Worm (Caenorhabditis elegans): ENCODE data around the gene marc-2.
A peak's percentile ranks its signal among the peaks of the same experiment; 100 is the strongest.

marc-2 gene

ce11 chrII:10630944-10631343 is 29.8 kb downstream of the marc-2 start:
- no peak for TF ChIP-seq C08G9.2 (tag; optimal IDR thresholded peaks at IDR 0.05)
- no peak for TF ChIP-seq ceh-24 (tag; optimal IDR thresholded peaks at IDR 0.05)
- no peak for TF ChIP-seq pag-3 (tag; optimal IDR thresholded peaks at IDR 0.05; ENCODE audit: borderline replicate concordance)
- no peak for TF ChIP-seq K09A11.1 (tag; optimal IDR thresholded peaks at IDR 0.05; ENCODE audit: insufficient read depth)
- no peak for TF ChIP-seq ceh-14 (tag; optimal IDR thresholded peaks at IDR 0.05)
- TF ChIP-seq tbx-2 (tag; optimal IDR thresholded peaks at IDR 0.05): no peak
- no peak for TF ChIP-seq tbx-7 (tag; optimal IDR thresholded peaks at IDR 0.05)
- no peak for TF ChIP-seq unc-55 (GFP tag; optimal IDR thresholded peaks at IDR 0.05)
- TF ChIP-seq odd-2 (tag; optimal IDR thresholded peaks at IDR 0.05): no peak
- TF ChIP-seq pat-9 (tag; optimal IDR thresholded peaks at IDR 0.05): no peak
- no peak for TF ChIP-seq ceh-31 (tag; optimal IDR thresholded peaks at IDR 0.05)
- no peak for TF ChIP-seq unc-3 (GFP tag; conservative IDR thresholded peaks at IDR 0.05)
- no peak for TF ChIP-seq unc-3 (tag; optimal IDR thresholded peaks at IDR 0.05)
- no peak for TF ChIP-seq elt-4 (tag; optimal IDR thresholded peaks at IDR 0.05)
- no peak for TF ChIP-seq sox-2 (GFP tag; IDR thresholded peaks at IDR 0.05)
- TF ChIP-seq ceh-22 (tag; optimal IDR thresholded peaks at IDR 0.05): no peak
- no peak for TF ChIP-seq zip-5 (tag; optimal IDR thresholded peaks at IDR 0.05)
- no peak for TF ChIP-seq T23F11.4 (GFP tag; optimal IDR thresholded peaks at IDR 0.05)
- TF ChIP-seq ahr-1 (tag; optimal IDR thresholded peaks at IDR 0.05): no peak
- no peak for TF ChIP-seq ceh-9 (tag; optimal IDR thresholded peaks at IDR 0.05)
- no peak for TF ChIP-seq fax-1 (tag; optimal IDR thresholded peaks at IDR 0.05)

ce11 chrII:10627963-10628362 is 32.8 kb downstream of the marc-2 start, which contains the start of gene M28.8:
Gene M28.8 (plus strand): TSS chrII:10628263.
- no peak for TF ChIP-seq K09A11.1 (tag; optimal IDR thresholded peaks at IDR 0.05; ENCODE audit: insufficient read depth)
- TF ChIP-seq dmd-4 (tag; optimal IDR thresholded peaks at IDR 0.05; ENCODE audit: borderline replicate concordance): no peak
- TF ChIP-seq T23F11.4 (GFP tag; optimal IDR thresholded peaks at IDR 0.05): no peak
- no peak for TF ChIP-seq ceh-45 (GFP tag; IDR thresholded peaks at IDR 0.05)
- TF ChIP-seq tbx-7 (tag; optimal IDR thresholded peaks at IDR 0.05): no peak
- TF ChIP-seq fkh-6 (tag; optimal IDR thresholded peaks at IDR 0.05): no peak
- TF ChIP-seq ceh-31 (tag; optimal IDR thresholded peaks at IDR 0.05): no peak
- TF ChIP-seq ztf-16 (tag; optimal IDR thresholded peaks at IDR 0.05): no peak
- no peak for TF ChIP-seq lim-6 (tag; optimal IDR thresholded peaks at IDR 0.05)
- TF ChIP-seq ceh-48 (tag; optimal IDR thresholded peaks at IDR 0.05): no peak
- no peak for TF ChIP-seq hlh-8 (tag; optimal IDR thresholded peaks at IDR 0.05)
- no peak for TF ChIP-seq eyg-1 (tag; optimal IDR thresholded peaks at IDR 0.05)
- TF ChIP-seq che-1 (tag; optimal IDR thresholded peaks at IDR 0.05): no peak
- TF ChIP-seq gmeb-2 (tag; optimal IDR thresholded peaks at IDR 0.05): no peak
- no peak for TF ChIP-seq K02D7.2 (tag; optimal IDR thresholded peaks at IDR 0.05)
- no peak for TF ChIP-seq sdc-2 (tag; optimal IDR thresholded peaks at IDR 0.05)
- no peak for TF ChIP-seq nhr-232 (tag; optimal IDR thresholded peaks at IDR 0.05)
- no peak for TF ChIP-seq Y22D7AL.16 (tag; optimal IDR thresholded peaks at IDR 0.05)

ce11 chrII:10627086-10627485 is 33.7 kb downstream of the marc-2 start:
- TF ChIP-seq K09A11.1 (tag; optimal IDR thresholded peaks at IDR 0.05; ENCODE audit: insufficient read depth): no peak
- peak; percentile 37 for TF ChIP-seq elt-2 (tag; optimal IDR thresholded peaks at IDR 0.05)

DNA sequence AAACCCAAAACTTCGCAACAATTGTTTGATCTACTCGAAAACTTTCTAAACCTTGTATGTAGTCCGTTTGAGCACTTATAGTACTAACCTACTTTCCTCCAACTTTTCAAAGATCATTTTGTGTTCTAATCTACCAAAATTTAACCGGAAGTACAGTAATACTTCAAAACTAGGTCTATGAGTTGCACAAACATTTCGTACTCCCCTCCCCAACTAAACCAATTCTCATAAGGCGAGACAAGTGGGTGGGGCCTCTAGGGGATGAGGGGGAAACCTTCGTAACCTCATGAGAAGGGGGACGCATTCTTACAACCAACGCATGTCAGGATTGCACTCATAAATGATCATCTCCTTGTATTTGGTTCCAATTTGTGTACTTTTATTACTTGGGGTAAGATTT is 38.8 kb downstream of the marc-2 start, which contains the start of gene cutl-9:
cutl-9 (plus strand) TSS at position 301 of the 400 bp plus-strand sequence.
- TF ChIP-seq ceh-34 (tag; optimal IDR thresholded peaks at IDR 0.05) (no peak), C08G9.2 (tag; optimal IDR thresholded peaks at IDR 0.05) (no peak), tbx-7 (tag; optimal IDR thresholded peaks at IDR 0.05) (no peak), lin-11 (tag; optimal IDR thresholded peaks at IDR 0.05) (no peak), pqm-1 (tag; optimal IDR thresholded peaks at IDR 0.05) (no peak), pha-4 (tag; optimal IDR thresholded peaks at IDR 0.05) (no peak), unc-3 (GFP tag; conservative IDR thresholded peaks at IDR 0.05) (no peak), unc-3 (tag; optimal IDR thresholded peaks at IDR 0.05) (no peak), ceh-9 (tag; optimal IDR thresholded peaks at IDR 0.05) (no peak), dmd-4 (tag; optimal IDR thresholded peaks at IDR 0.05; ENCODE audit: borderline replicate concordance) (no peak), syd-9 (tag; optimal IDR thresholded peaks at IDR 0.05) (no peak)

Measured in whole organism, late embryonic.